Worm (Caenorhabditis elegans) whole organism, L1 larva: ENCODE data around the gene ZK856.14.

ENCODE experiments used
- C16A3.4 ChIP-seq: fragments of 150-350 bp; optimal IDR thresholded peaks from 2 replicates; lab custom pipeline; 2014; ENCODE audit warnings: missing biosample characterization, missing genetic modification characterization
- alr-1 ChIP-seq: fragments of 200-800 bp; sonication (Bioruptor generic); optimal IDR thresholded peaks from 2 replicates; lab custom pipeline; 2018; ENCODE audit warnings: borderline replicate concordance, mild to moderate bottlenecking, missing genetic modification characterization, missing compliant biosample characterization
- blmp-1 ChIP-seq: fragments of 150-350 bp; optimal IDR thresholded peaks from 2 replicates; lab custom pipeline; 2014; ENCODE audit warnings: missing biosample characterization, missing genetic modification characterization
- ceh-8 ChIP-seq: fragments of 200-800 bp; sonication (Bioruptor generic); optimal IDR thresholded peaks from 2 replicates; lab custom pipeline; 2018; ENCODE audit warnings: mild to moderate bottlenecking, missing genetic modification characterization, moderate library complexity, missing compliant biosample characterization
- ceh-82 ChIP-seq, 3 experiments: fragments of 150-350 bp in 1 of 3; sonication (generic microtip) in 2 of 3; optimal IDR thresholded peaks; 2 replicates each; lab custom pipeline; 2014 to 2017; ENCODE audit warnings: missing biosample characterization in 3 of 3, missing genetic modification characterization in 3 of 3
- ceh-88 ChIP-seq: fragments of 200-800 bp; sonication (Bioruptor generic); IDR thresholded peaks from 2 replicates; pipeline ENCODE4 v1.3.6; 2022; ENCODE audit warnings: missing genetic modification characterization, missing compliant biosample characterization
- ceh-90 ChIP-seq: sonication (generic microtip); optimal IDR thresholded peaks from 2 replicates; lab custom pipeline; 2016; ENCODE audit warnings: missing genetic modification characterization, missing compliant biosample characterization
- dpl-1 ChIP-seq, 3 experiments: fragments of 150-350 bp in 2 of 3; sonication (generic microtip) in 1 of 3; optimal IDR thresholded peaks; 2 replicates each; lab custom pipeline; 2014 to 2017; ENCODE audit warnings: missing biosample characterization in 3 of 3, missing genetic modification characterization in 3 of 3, missing genetic modification reagents in 3 of 3
- dsc-1 ChIP-seq: sonication (generic microtip); optimal IDR thresholded peaks from 2 replicates; lab custom pipeline; 2016; ENCODE audit warnings: mild to moderate bottlenecking, missing genetic modification characterization, missing compliant biosample characterization
- efl-1 ChIP-seq, 4 experiments: fragments of 150-350 bp; optimal IDR thresholded peaks in 3 of 4; peaks in 1 of 4; 1 replicate in 1 of 4; 2 replicates in 3 of 4; lab custom pipeline; 2014; ENCODE audit warnings: missing biosample characterization in 2 of 4, missing genetic modification characterization in 2 of 4, missing genetic modification reagents in 2 of 4
- egl-13 ChIP-seq: sonication (generic microtip); optimal IDR thresholded peaks from 2 replicates; lab custom pipeline; 2016; ENCODE audit warnings: missing genotype, missing genetic modification reagents, missing genetic modification characterization, missing compliant biosample characterization
- egl-27 ChIP-seq, 2 experiments: fragments of 150-350 bp in 1 of 2; sonication (generic microtip); optimal IDR thresholded peaks; 3 replicates each; lab custom pipeline; 2017 to 2018; ENCODE audit warnings: missing biosample characterization in 2 of 2, missing genetic modification characterization in 2 of 2, missing genetic modification reagents in 2 of 2
- ets-5 ChIP-seq: fragments of 200-800 bp; sonication (Bioruptor generic); IDR thresholded peaks from 2 replicates; pipeline ENCODE4 v1.3.6; 2022; ENCODE audit warnings: missing genetic modification characterization, missing compliant biosample characterization
- fkh-8 ChIP-seq: sonication (generic microtip); optimal IDR thresholded peaks from 2 replicates; lab custom pipeline; 2016; ENCODE audit warnings: mild to moderate bottlenecking, missing genetic modification characterization, missing compliant biosample characterization
- fos-1 ChIP-seq: fragments of 150-350 bp; optimal IDR thresholded peaks from 2 replicates; lab custom pipeline; 2014; ENCODE audit warnings: missing biosample characterization, missing genetic modification characterization
- grh-1 ChIP-seq: fragments of 200-800 bp; sonication (Bioruptor generic); IDR thresholded peaks from 2 replicates; pipeline ENCODE4 v1.3.6; 2022; ENCODE audit warnings: missing genetic modification reagents, missing genetic modification characterization, missing compliant biosample characterization
- hpl-2 ChIP-seq: fragments of 150-350 bp; optimal IDR thresholded peaks from 2 replicates; lab custom pipeline; 2014; ENCODE audit warnings: missing biosample characterization, missing genetic modification reagents, missing genetic modification characterization
- isw-1 ChIP-seq: fragments of 200-800 bp; sonication (Bioruptor generic); IDR thresholded peaks from 2 replicates; pipeline ENCODE4 v1.3.6; 2022; ENCODE audit warnings: missing genetic modification characterization, missing compliant biosample characterization
- jun-1 ChIP-seq: fragments of 150-350 bp; optimal IDR thresholded peaks from 2 replicates; lab custom pipeline; 2014; ENCODE audit warnings: missing biosample characterization, missing genetic modification reagents, missing genetic modification characterization
- lin-13 ChIP-seq: fragments of 150-350 bp; optimal IDR thresholded peaks from 2 replicates; lab custom pipeline; 2014; ENCODE audit warnings: missing biosample characterization, missing genetic modification reagents, missing genetic modification characterization
- lin-14 ChIP-seq: fragments of 200-800 bp; sonication (Bioruptor generic); optimal IDR thresholded peaks from 2 replicates; lab custom pipeline; 2018; ENCODE audit warnings: mild to moderate bottlenecking, missing genetic modification characterization, moderate library complexity, missing compliant biosample characterization
- lin-15B ChIP-seq: fragments of 150-350 bp; sonication (generic microtip); optimal IDR thresholded peaks from 3 replicates; lab custom pipeline; 2014; ENCODE audit warnings: missing biosample characterization, missing genetic modification characterization
- lin-35 ChIP-seq, 2 experiments: fragments of 150-350 bp; optimal IDR thresholded peaks; 2 replicates each; lab custom pipeline; 2014; ENCODE audit warnings: missing biosample characterization in 2 of 2, missing genetic modification characterization in 2 of 2, missing genetic modification reagents in 2 of 2
- lir-3 ChIP-seq: sonication (generic microtip); optimal IDR thresholded peaks from 2 replicates; lab custom pipeline; 2016; ENCODE audit warnings: mild to moderate bottlenecking, missing genetic modification characterization, moderate library complexity, missing compliant biosample characterization; ENCODE audit not compliant: poor library complexity
- lsy-2 ChIP-seq, 2 experiments: fragments of 150-350 bp; optimal IDR thresholded peaks; 2 replicates each; lab custom pipeline; 2014; ENCODE audit warnings: missing biosample characterization in 2 of 2, missing genetic modification characterization in 2 of 2
- mef-2 ChIP-seq: fragments of 150-350 bp; optimal IDR thresholded peaks from 2 replicates; lab custom pipeline; 2014; ENCODE audit warnings: missing biosample characterization, missing genetic modification characterization
- mep-1 ChIP-seq: fragments of 150-350 bp; optimal IDR thresholded peaks from 2 replicates; lab custom pipeline; 2014; ENCODE audit warnings: missing biosample characterization, missing genetic modification characterization
- nhr-71 ChIP-seq: sonication (generic microtip); optimal IDR thresholded peaks from 2 replicates; lab custom pipeline; 2016; ENCODE audit warnings: mild to moderate bottlenecking, missing genetic modification characterization, moderate library complexity, missing compliant biosample characterization
- nhr-76 ChIP-seq: sonication (generic microtip); optimal IDR thresholded peaks from 2 replicates; lab custom pipeline; 2017; ENCODE audit warnings: missing biosample characterization, missing genetic modification characterization
- nhr-85 ChIP-seq: sonication (generic microtip); peaks from one replicate; lab custom pipeline; 2016; ENCODE audit warnings: missing genetic modification characterization, inconsistent platforms, missing compliant biosample characterization
- pqm-1 ChIP-seq: sonication (generic microtip); optimal IDR thresholded peaks from 3 replicates; lab custom pipeline; 2017; ENCODE audit warnings: missing biosample characterization, missing genetic modification characterization
- skn-1 ChIP-seq: fragments of 150-350 bp; optimal IDR thresholded peaks from 2 replicates; lab custom pipeline; 2014; ENCODE audit warnings: missing biosample characterization, missing genetic modification characterization
- snu-23 ChIP-seq: sonication (generic microtip); optimal IDR thresholded peaks from 2 replicates; lab custom pipeline; 2016; ENCODE audit warnings: missing genetic modification characterization, missing compliant biosample characterization
- sptf-1 ChIP-seq: fragments of 150-350 bp; optimal IDR thresholded peaks from 2 replicates; lab custom pipeline; 2014; ENCODE audit warnings: missing biosample characterization, missing genetic modification characterization
- sup-37 ChIP-seq: fragments of 200-800 bp; sonication (Bioruptor generic); optimal IDR thresholded peaks from 2 replicates; lab custom pipeline; 2018; ENCODE audit warnings: mild to moderate bottlenecking, missing genetic modification characterization, missing compliant biosample characterization
- swsn-7 ChIP-seq: sonication (generic microtip); optimal IDR thresholded peaks from 2 replicates; lab custom pipeline; 2016; ENCODE audit warnings: missing genetic modification characterization, missing compliant biosample characterization
- tlp-1 ChIP-seq: fragments of 150-350 bp; optimal IDR thresholded peaks from 2 replicates; lab custom pipeline; 2014; ENCODE audit warnings: missing biosample characterization, missing genetic modification characterization
- unc-30 ChIP-seq: sonication (generic microtip); optimal IDR thresholded peaks from 2 replicates; lab custom pipeline; 2017; ENCODE audit warnings: missing biosample characterization, missing genetic modification characterization
- unc-98 ChIP-seq: fragments of 200-800 bp; sonication (Bioruptor generic); IDR thresholded peaks from 2 replicates; pipeline ENCODE4 v1.3.6; 2022; ENCODE audit warnings: missing genetic modification characterization, missing compliant biosample characterization
- vab-15 ChIP-seq: sonication (generic microtip); optimal IDR thresholded peaks from 2 replicates; lab custom pipeline; 2017; ENCODE audit warnings: missing genotype, mild to moderate bottlenecking, missing genetic modification characterization, missing compliant biosample characterization
- xbp-1 ChIP-seq: sonication (generic microtip); optimal IDR thresholded peaks from 2 replicates; lab custom pipeline; 2016; ENCODE audit warnings: missing genetic modification characterization, missing compliant biosample characterization
- zip-4 ChIP-seq: fragments of 200-800 bp; sonication (Bioruptor generic); optimal IDR thresholded peaks from 2 replicates; lab custom pipeline; 2018; ENCODE audit warnings: mild to moderate bottlenecking, missing genetic modification characterization, moderate library complexity, missing compliant biosample characterization
- ztf-11 ChIP-seq, 2 experiments: sonication (generic microtip); optimal IDR thresholded peaks; 2 replicates each; lab custom pipeline; 2016 to 2017; ENCODE audit warnings: missing genetic modification characterization in 2 of 2, missing biosample characterization in 1 of 2, missing compliant biosample characterization in 1 of 2

ZK856.14 gene

DNA sequence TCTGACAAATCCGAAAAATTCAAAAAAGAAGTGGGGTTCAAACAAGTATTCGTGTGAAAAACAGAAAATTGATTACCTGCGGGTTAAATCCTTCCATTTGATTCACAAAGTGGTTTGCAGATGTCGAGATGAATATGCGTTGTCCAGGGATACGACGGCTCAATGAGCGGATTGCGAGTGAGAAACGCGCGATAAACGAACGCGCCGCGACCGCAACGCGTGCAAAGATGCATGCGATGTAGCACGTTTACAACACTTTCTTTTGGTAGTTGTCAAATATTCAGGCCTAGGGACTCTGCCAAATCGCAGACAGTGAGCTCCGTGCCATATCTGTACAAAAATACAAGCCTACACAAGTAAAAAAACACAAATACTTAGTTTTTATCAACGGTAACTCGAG, 21.8 kb downstream of the ZK856.14 start, which contains the start of gene fubl-1:
Gene fubl-1, minus strand, starts transcription at position 202 of the 400 bp plus-strand sequence.
- TF ChIP-seq fos-1 (tag; lab: Kevin White, UChicago) = no peak
- peak; percentile 8 for TF ChIP-seq C16A3.4 (tag; lab: Kevin White, UChicago)
- peak; percentile 50 to 64 for TF ChIP-seq lin-35 (GFP tag; optimal IDR thresholded peaks at IDR 0.05; lab: Kevin White, UChicago)
- no peak for TF ChIP-seq ceh-88 (GFP tag; lab: Robert Waterston, UW)
- TF ChIP-seq sptf-1 (tag; lab: Kevin White, UChicago) = no peak
- TF ChIP-seq ceh-90 (tag; lab: Kevin White, UChicago) = no peak
- no peak for TF ChIP-seq sup-37 (GFP tag; lab: Kevin White, UChicago)
- no peak for TF ChIP-seq mef-2 (tag; lab: Kevin White, UChicago)
- peak; percentile 24 for TF ChIP-seq nhr-71 (tag; lab: Kevin White, UChicago)
- no peak for TF ChIP-seq unc-30 (tag; lab: Kevin White, UChicago)
- TF ChIP-seq dpl-1 (GFP tag; optimal IDR thresholded peaks at IDR 0.05; lab: Kevin White, UChicago) = peak in 2 of 3 experiments; percentile 41 to 62
- TF ChIP-seq fkh-8 = peak; percentile 74
- TF ChIP-seq efl-1 (optimal IDR thresholded peaks at IDR 0.05; lab: Kevin White, UChicago) = peak; percentile 37 to 42
- TF ChIP-seq efl-1 (GFP tag; optimal IDR thresholded peaks at IDR 0.05 in 1 of 2; lab: Kevin White, UChicago) = peak in 1 of 2 experiments; percentile 27
- TF ChIP-seq lin-14 (GFP tag; lab: Kevin White, UChicago) = peak; percentile 43
- TF ChIP-seq dsc-1 (tag; lab: Kevin White, UChicago) = peak; percentile 25
- no peak for TF ChIP-seq egl-13 (tag; lab: Kevin White, UChicago)
- TF ChIP-seq lsy-2 (tag; optimal IDR thresholded peaks at IDR 0.05; lab: Kevin White, UChicago) = peak; percentile 9 to 58
- peak in 1 of 3 experiments; percentile 61 for TF ChIP-seq ceh-82 (tag; optimal IDR thresholded peaks at IDR 0.05; lab: Kevin White, UChicago)
- no peak for TF ChIP-seq jun-1 (tag; lab: Kevin White, UChicago)
- TF ChIP-seq alr-1 (tag; lab: Kevin White, UChicago) = no peak
- TF ChIP-seq unc-98 (GFP tag; lab: Robert Waterston, UW) = no peak
- peak; percentile 18 for TF ChIP-seq snu-23 (GFP tag; lab: Kevin White, UChicago)
- TF ChIP-seq xbp-1 = peak; percentile 10
- no peak for TF ChIP-seq egl-27 (tag; optimal IDR thresholded peaks at IDR 0.05; lab: Kevin White, UChicago)
- TF ChIP-seq ceh-8 (GFP tag; lab: Kevin White, UChicago) = no peak
- no peak for TF ChIP-seq lir-3 (tag; lab: Kevin White, UChicago)
- peak; percentile 28 for TF ChIP-seq skn-1 (tag; lab: Kevin White, UChicago)
- TF ChIP-seq tlp-1 (tag; lab: Kevin White, UChicago) = no peak
- TF ChIP-seq blmp-1 (tag; lab: Kevin White, UChicago) = peak; percentile 13
- TF ChIP-seq lin-15B = peak; percentile 55
- TF ChIP-seq pqm-1 (tag; lab: Kevin White, UChicago) = no peak
- no peak for TF ChIP-seq lin-13
- TF ChIP-seq zip-4 (GFP tag; lab: Kevin White, UChicago) = no peak
- no peak for TF ChIP-seq mep-1 (tag; lab: Kevin White, UChicago)
- TF ChIP-seq, all 84 proteins: peak for 15

DNA sequence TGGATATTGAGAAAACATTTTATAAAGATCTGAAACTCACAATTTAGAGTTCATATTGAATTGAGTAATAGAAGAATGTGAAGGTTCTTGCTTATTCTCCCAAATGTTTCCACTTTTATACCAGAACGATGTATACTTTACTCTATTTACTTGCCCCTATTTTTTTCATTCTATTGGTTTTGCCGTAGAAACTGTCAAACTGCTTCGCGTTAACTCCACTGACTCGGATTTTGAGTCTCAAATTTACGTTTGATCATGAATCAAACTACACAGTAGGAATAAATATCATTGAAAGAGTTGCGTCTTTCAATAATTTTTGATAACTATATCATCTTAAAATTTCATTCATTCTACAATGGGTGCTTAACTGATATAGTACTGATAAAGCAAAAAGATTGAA, 23.0 kb downstream of the ZK856.14 start, which contains the start of gene fipr-8:
Gene fipr-8, minus strand, starts transcription at position 101 of the 400 bp plus-strand sequence.
- TF ChIP-seq ets-5 (GFP tag; lab: Robert Waterston, UW) (no peak), pqm-1 (tag; lab: Kevin White, UChicago) (no peak), hpl-2 (GFP tag; lab: Kevin White, UChicago) (no peak), nhr-85 (no peak), nhr-71 (tag; lab: Kevin White, UChicago) (no peak), mep-1 (tag; lab: Kevin White, UChicago) (no peak), vab-15 (tag; lab: Kevin White, UChicago) (no peak), ztf-11 (tag; optimal IDR thresholded peaks at IDR 0.05; lab: Kevin White, UChicago) (no peak), swsn-7 (tag; lab: Kevin White, UChicago) (no peak), efl-1 (optimal IDR thresholded peaks at IDR 0.05; lab: Kevin White, UChicago) (no peak), efl-1 (GFP tag; optimal IDR thresholded peaks at IDR 0.05 in 1 of 2; lab: Kevin White, UChicago) (no peak), lir-3 (tag; lab: Kevin White, UChicago) (no peak), isw-1 (GFP tag; lab: Robert Waterston, UW) (no peak), grh-1 (no peak), blmp-1 (tag; lab: Kevin White, UChicago) (no peak), sptf-1 (tag; lab: Kevin White, UChicago) (no peak), nhr-76 (tag; lab: Kevin White, UChicago) (no peak), mef-2 (tag; lab: Kevin White, UChicago) (no peak), egl-27 (tag; optimal IDR thresholded peaks at IDR 0.05; lab: Kevin White, UChicago) (no peak)
